Worm (Caenorhabditis elegans): ENCODE results near the gene T16A1.5.

Gene T16A1.5

DNA sequence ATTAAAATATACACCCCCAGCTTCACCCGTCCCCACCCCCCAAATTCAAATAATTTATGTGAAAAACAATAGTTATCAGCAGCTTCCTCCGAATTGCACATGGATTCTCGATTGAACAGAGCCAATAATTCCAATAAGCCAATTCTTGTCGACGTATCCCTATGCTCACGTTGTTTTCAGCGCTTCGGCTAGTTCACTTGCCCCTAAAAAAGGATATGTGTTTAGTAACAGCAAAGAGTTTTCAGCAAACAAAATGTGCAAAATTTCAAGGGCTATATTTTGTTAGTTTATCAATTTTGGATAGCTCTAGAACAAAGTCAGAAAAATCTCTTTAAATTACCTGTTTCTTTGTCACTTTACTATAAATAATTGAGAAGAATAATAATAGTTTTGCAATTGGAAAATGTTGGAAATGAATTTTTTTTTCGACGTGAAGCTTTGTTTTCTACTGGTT lies at the start of gene T16A1.5, which contains the start of gene fbxc-49:
T16A1.5 (minus strand) TSS at position 101 of the 454 bp plus-strand sequence.
fbxc-49 (plus strand) TSS at position 404 of the 454 bp plus-strand sequence.
- TF ChIP-seq ceh-34 (tag; optimal IDR thresholded peaks at IDR 0.05) (no peak), hlh-15 (tag; optimal IDR thresholded peaks at IDR 0.05) (no peak), elt-2 (tag; optimal IDR thresholded peaks at IDR 0.05) (no peak), ceh-2 (tag; optimal IDR thresholded peaks at IDR 0.05) (no peak), ceh-19 (GFP tag; optimal IDR thresholded peaks at IDR 0.05) (no peak), F13H6.1 (tag; optimal IDR thresholded peaks at IDR 0.05) (no peak), dve-1 (tag; optimal IDR thresholded peaks at IDR 0.05) (no peak)

DNA sequence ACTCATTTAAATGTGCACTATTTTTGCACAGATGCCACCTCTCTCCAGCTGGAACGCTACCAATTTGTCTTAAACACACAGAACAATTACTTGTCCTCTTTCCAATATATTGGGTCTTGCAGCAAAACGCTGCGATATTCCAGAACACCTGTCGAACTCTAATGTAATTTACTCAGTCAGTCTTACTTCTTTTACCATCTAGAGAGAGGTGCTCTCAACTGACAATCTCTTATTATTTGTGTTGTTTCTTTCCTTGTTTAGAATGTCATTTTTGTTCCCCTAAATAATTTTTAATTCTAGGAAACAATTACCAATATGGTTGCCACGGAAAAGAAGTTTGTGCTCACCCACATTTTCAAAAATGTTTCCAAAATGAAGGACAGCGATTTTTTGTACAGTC lies 47.1 kb upstream of the T16A1.5 start, which contains the start of gene sdz-28:
sdz-28 (plus strand) TSS at position 301 of the 400 bp plus-strand sequence.
- TF ChIP-seq hlh-15 (tag; optimal IDR thresholded peaks at IDR 0.05) (no peak), elt-4 (tag; optimal IDR thresholded peaks at IDR 0.05) (no peak), ama-1 (optimal IDR thresholded peaks at IDR 0.05) (no peak), tbx-7 (tag; optimal IDR thresholded peaks at IDR 0.05) (no peak), hlh-30 (tag; optimal IDR thresholded peaks at IDR 0.05; ENCODE audit: insufficient read depth) (no peak), pqm-1 (tag; optimal IDR thresholded peaks at IDR 0.05) (no peak), K09A11.1 (tag; optimal IDR thresholded peaks at IDR 0.05; ENCODE audit: insufficient read depth) (no peak), unc-3 (GFP tag; conservative IDR thresholded peaks at IDR 0.05) (no peak), unc-3 (tag; optimal IDR thresholded peaks at IDR 0.05) (no peak), K02D7.2 (tag; optimal IDR thresholded peaks at IDR 0.05) (no peak), eyg-1 (tag; optimal IDR thresholded peaks at IDR 0.05) (no peak), nfya-1 (tag; optimal IDR thresholded peaks at IDR 0.05) (no peak), ceh-45 (GFP tag; IDR thresholded peaks at IDR 0.05) (no peak), Y22D7AL.16 (tag; optimal IDR thresholded peaks at IDR 0.05) (no peak), pax-1 (tag; optimal IDR thresholded peaks at IDR 0.05) (no peak), hlh-6 (tag; optimal IDR thresholded peaks at IDR 0.05) (no peak), pha-4 (tag; optimal IDR thresholded peaks at IDR 0.05) (no peak), nhr-11 (tag; optimal IDR thresholded peaks at IDR 0.05) (no peak), syd-9 (tag; optimal IDR thresholded peaks at IDR 0.05) (no peak), dmd-4 (tag; optimal IDR thresholded peaks at IDR 0.05; ENCODE audit: borderline replicate concordance) (no peak), ceh-18 (tag; optimal IDR thresholded peaks at IDR 0.05) (no peak)

DNA sequence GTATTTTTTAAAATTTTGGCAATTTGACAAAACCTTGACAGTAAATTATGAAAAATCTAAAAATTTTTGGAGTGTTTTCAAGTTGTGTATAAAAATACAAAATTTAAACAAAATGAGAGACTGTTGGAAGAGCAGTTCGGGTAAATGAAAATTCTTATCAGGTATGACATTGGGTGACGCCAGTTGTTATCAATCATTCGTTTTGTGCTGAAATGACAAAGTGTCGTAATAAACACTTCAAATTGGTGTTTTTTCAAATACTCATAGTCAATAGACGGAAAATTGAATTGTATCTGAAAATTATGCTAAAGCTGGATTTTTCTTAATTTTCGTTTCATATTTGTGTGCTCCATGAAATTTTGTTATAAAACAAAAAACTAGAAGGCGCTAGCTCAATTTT lies 39.1 kb upstream of the T16A1.5 start:
- TF ChIP-seq hlh-8 (tag; optimal IDR thresholded peaks at IDR 0.05) (no peak), ceh-31 (tag; optimal IDR thresholded peaks at IDR 0.05) (no peak), hlh-6 (tag; optimal IDR thresholded peaks at IDR 0.05) (no peak), ceh-6 (GFP tag; optimal IDR thresholded peaks at IDR 0.05) (no peak), ceh-24 (tag; optimal IDR thresholded peaks at IDR 0.05) (no peak), Y22D7AL.16 (tag; optimal IDR thresholded peaks at IDR 0.05) (no peak), elt-4 (tag; optimal IDR thresholded peaks at IDR 0.05) (no peak), ceh-30 (tag; optimal IDR thresholded peaks at IDR 0.05) (no peak), ama-1 (optimal IDR thresholded peaks at IDR 0.05) (no peak), hlh-15 (tag; optimal IDR thresholded peaks at IDR 0.05) (no peak), nhr-232 (tag; optimal IDR thresholded peaks at IDR 0.05) (no peak), pat-9 (tag; optimal IDR thresholded peaks at IDR 0.05) (no peak), ahr-1 (tag; optimal IDR thresholded peaks at IDR 0.05) (no peak), pqm-1 (tag; optimal IDR thresholded peaks at IDR 0.05) (no peak), lin-11 (tag; optimal IDR thresholded peaks at IDR 0.05) (no peak), syd-9 (tag; optimal IDR thresholded peaks at IDR 0.05) (no peak), ztf-16 (tag; optimal IDR thresholded peaks at IDR 0.05) (no peak), tbx-2 (tag; optimal IDR thresholded peaks at IDR 0.05) (no peak), fkh-6 (tag; optimal IDR thresholded peaks at IDR 0.05) (no peak)
